Fruit fly (Drosophila melanogaster) whole organism, embryonic: ENCODE data around the gene CG4338.

Experiments
- Atf6 ChIP-seq: fragments of 200-800 bp; sonication (Bioruptor generic); IDR thresholded peaks from 2 replicates; pipeline ENCODE4 v1.3.6; 2022; ENCODE audit warnings: missing biosample characterization, missing genetic modification characterization
- Bgb ChIP-seq: fragments of 200-800 bp; sonication (Bioruptor generic); IDR thresholded peaks from 2 replicates; pipeline ENCODE4 v1.3.6; 2022; ENCODE audit warnings: missing biosample characterization, missing genetic modification characterization; ENCODE audit not compliant: partially characterized antibody
- BtbVII ChIP-seq: fragments of 200-800 bp; sonication (Bioruptor generic); optimal IDR thresholded peaks from 3 replicates; lab custom pipeline; 2017; ENCODE audit warnings: missing biosample characterization, mild to moderate bottlenecking, missing genetic modification characterization
- CG10209 ChIP-seq: fragments of 200-800 bp; sonication (Bioruptor generic); optimal IDR thresholded peaks from 3 replicates; lab custom pipeline; 2017; ENCODE audit warnings: missing biosample characterization, mild to moderate bottlenecking, missing genetic modification characterization, missing genetic modification reagents
- CG10274 ChIP-seq: fragments of 200-800 bp; sonication (Bioruptor generic); optimal IDR thresholded peaks from 3 replicates; lab custom pipeline; 2017; ENCODE audit warnings: missing biosample characterization, mild to moderate bottlenecking, missing genetic modification characterization
- CG10543 ChIP-seq: fragments of 200-800 bp; sonication (Bioruptor generic); optimal IDR thresholded peaks from 3 replicates; lab custom pipeline; 2017; ENCODE audit warnings: missing biosample characterization, mild to moderate bottlenecking, missing genetic modification characterization, moderate library complexity
- CG10654 ChIP-seq: fragments of 200-800 bp; sonication (Bioruptor generic); optimal IDR thresholded peaks from 2 replicates; lab custom pipeline; 2016; ENCODE audit warnings: missing biosample characterization, missing genetic modification characterization
- CG11247 ChIP-seq: fragments of 200-800 bp; sonication (Bioruptor generic); IDR thresholded peaks from 2 replicates; pipeline ENCODE4 v1.3.6; 2022; ENCODE audit warnings: missing biosample characterization, missing genetic modification characterization
- CG12155 ChIP-seq: fragments of 200-800 bp; sonication (Bioruptor generic); optimal IDR thresholded peaks from 3 replicates; lab custom pipeline; 2016; ENCODE audit warnings: missing biosample characterization, missing genetic modification characterization
- CG1233 ChIP-seq: fragments of 200-800 bp; sonication (Bioruptor generic); optimal IDR thresholded peaks from 4 replicates; lab custom pipeline; 2018; ENCODE audit warnings: missing biosample characterization, mild to moderate bottlenecking, missing genetic modification characterization
- CG14667 ChIP-seq: fragments of 200-800 bp; sonication (Bioruptor generic); IDR thresholded peaks from 2 replicates; pipeline ENCODE4 v1.3.6; 2022; ENCODE audit warnings: missing biosample characterization, missing genetic modification characterization
- CG15601 ChIP-seq: fragments of 200-800 bp; sonication (Bioruptor generic); optimal IDR thresholded peaks from 3 replicates; lab custom pipeline; 2019; ENCODE audit warnings: missing biosample characterization, mild to moderate bottlenecking, missing genetic modification characterization, moderate library complexity
- CG16815 ChIP-seq: fragments of 200-800 bp; sonication (Bioruptor generic); optimal IDR thresholded peaks from 3 replicates; lab custom pipeline; 2017; ENCODE audit warnings: missing biosample characterization, mild to moderate bottlenecking, missing genetic modification characterization
- CG17359 ChIP-seq: fragments of 200-800 bp; sonication (Bioruptor generic); optimal IDR thresholded peaks from 3 replicates; lab custom pipeline; 2018; ENCODE audit warnings: missing biosample characterization, mild to moderate bottlenecking, missing genetic modification characterization, moderate library complexity
- CG17829 ChIP-seq: fragments of 200-800 bp; optimal IDR thresholded peaks from 2 replicates; lab custom pipeline; 2019; ENCODE audit warnings: missing biosample characterization, mild to moderate bottlenecking, missing genetic modification characterization, moderate library complexity
- CG4820 ChIP-seq: fragments of 200-800 bp; sonication (Bioruptor generic); optimal IDR thresholded peaks from 3 replicates; lab custom pipeline; 2016; ENCODE audit warnings: missing biosample characterization, missing genetic modification characterization
- CG6765 ChIP-seq: fragments of 200-800 bp; sonication (Bioruptor generic); optimal IDR thresholded peaks from 3 replicates; lab custom pipeline; 2017; ENCODE audit warnings: missing biosample characterization, mild to moderate bottlenecking, missing genetic modification characterization
- CG8089 ChIP-seq: fragments of 200-800 bp; sonication (Bioruptor generic); optimal IDR thresholded peaks from 3 replicates; lab custom pipeline; 2016; ENCODE audit warnings: missing biosample characterization, missing genetic modification characterization
- CG8388 ChIP-seq: fragments of 200-800 bp; sonication (Bioruptor generic); optimal IDR thresholded peaks from 2 replicates; lab custom pipeline; 2019; ENCODE audit warnings: missing biosample characterization, mild to moderate bottlenecking, missing genetic modification characterization, moderate library complexity
- CG9797 ChIP-seq: fragments of 200-800 bp; sonication (Bioruptor generic); optimal IDR thresholded peaks from 3 replicates; lab custom pipeline; 2018; ENCODE audit warnings: missing biosample characterization, mild to moderate bottlenecking, missing genetic modification characterization
- Dbx ChIP-seq: fragments of 200-800 bp; sonication (Bioruptor generic); IDR thresholded peaks from 3 replicates; pipeline ENCODE4 v1.3.6; 2022; ENCODE audit warnings: missing biosample characterization, missing genetic modification characterization
- Ets65A ChIP-seq: fragments of 200-800 bp; sonication (Bioruptor generic); peaks from one replicate; lab custom pipeline; 2016; ENCODE audit warnings: missing biosample characterization, missing genetic modification characterization
- Hmx ChIP-seq: fragments of 200-800 bp; sonication (Bioruptor generic); optimal IDR thresholded peaks from 2 replicates; lab custom pipeline; 2016; ENCODE audit warnings: missing biosample characterization, missing genetic modification characterization
- Max ChIP-seq: fragments of 200-800 bp; sonication (Bioruptor generic); optimal IDR thresholded peaks from 2 replicates; lab custom pipeline; 2016; ENCODE audit warnings: missing biosample characterization, mild to moderate bottlenecking, missing genetic modification characterization
- Nf-YC ChIP-seq: fragments of 200-800 bp; optimal IDR thresholded peaks from 3 replicates; lab custom pipeline; 2019; ENCODE audit warnings: missing biosample characterization, mild to moderate bottlenecking, missing genetic modification characterization, moderate library complexity
- Rx ChIP-seq: fragments of 200-800 bp; sonication (Bioruptor generic); IDR thresholded peaks from 2 replicates; pipeline ENCODE4 v1.3.6; 2022; ENCODE audit warnings: missing biosample characterization, missing genetic modification characterization
- Taf1 ChIP-seq: fragments of 200-800 bp; sonication (Bioruptor generic); IDR thresholded peaks from 2 replicates; pipeline ENCODE4 v1.3.6; 2022; ENCODE audit warnings: missing biosample characterization, missing genetic modification characterization
- amos ChIP-seq: fragments of 200-800 bp; sonication (Bioruptor generic); IDR thresholded peaks from 2 replicates; pipeline ENCODE4 v1.3.6; 2022; ENCODE audit warnings: missing biosample characterization, missing genetic modification characterization; ENCODE audit not compliant: partially characterized antibody
- aop ChIP-seq: fragments of 200-800 bp; sonication (Bioruptor generic); IDR thresholded peaks from 2 replicates; pipeline ENCODE4 v1.3.6; 2022; ENCODE audit warnings: missing biosample characterization, missing genetic modification characterization
- br ChIP-seq: fragments of >200 bp; optimal IDR thresholded peaks from 2 replicates; lab custom pipeline; 2017
- crc ChIP-seq: fragments of 200-800 bp; sonication (Bioruptor generic); optimal IDR thresholded peaks from 2 replicates; lab custom pipeline; 2016; ENCODE audit warnings: missing biosample characterization, missing genetic modification characterization
- da ChIP-seq: fragments of 200-800 bp; sonication (Bioruptor generic); optimal IDR thresholded peaks from 2 replicates; lab custom pipeline; 2016; ENCODE audit warnings: missing biosample characterization, missing genetic modification characterization
- danr ChIP-seq: fragments of 200-800 bp; sonication (Bioruptor generic); IDR thresholded peaks from 2 replicates; pipeline ENCODE4 v1.3.6; 2022; ENCODE audit warnings: missing biosample characterization, missing genetic modification characterization
- dm ChIP-seq: fragments of 200-800 bp; sonication (Bioruptor generic); optimal IDR thresholded peaks from 3 replicates; lab custom pipeline; 2016; ENCODE audit warnings: missing biosample characterization, missing genetic modification characterization
- ftz-f1 ChIP-seq: fragments of 200-800 bp; sonication (Bioruptor generic); optimal IDR thresholded peaks from 2 replicates; lab custom pipeline; 2016; ENCODE audit warnings: missing biosample characterization, missing genetic modification characterization
- fu2 ChIP-seq: fragments of 200-800 bp; sonication (Bioruptor generic); optimal IDR thresholded peaks from 2 replicates; lab custom pipeline; 2016; ENCODE audit warnings: missing biosample characterization, missing genetic modification characterization
- grau ChIP-seq: fragments of 200-800 bp; optimal IDR thresholded peaks from 3 replicates; lab custom pipeline; 2019; ENCODE audit warnings: missing biosample characterization, mild to moderate bottlenecking, missing genetic modification characterization, moderate library complexity
- her ChIP-seq: fragments of 200-800 bp; sonication (Bioruptor generic); optimal IDR thresholded peaks from 2 replicates; lab custom pipeline; 2016; ENCODE audit warnings: missing biosample characterization, missing genetic modification characterization
- kay ChIP-seq: fragments of 200-800 bp; sonication (Bioruptor generic); optimal IDR thresholded peaks from 2 replicates; lab custom pipeline; 2016; ENCODE audit warnings: missing biosample characterization, missing genetic modification characterization
- ken ChIP-seq: fragments of 200-800 bp; sonication (Bioruptor generic); IDR thresholded peaks from 3 replicates; pipeline ENCODE4 v1.3.6; 2022; ENCODE audit warnings: missing biosample characterization, missing genetic modification characterization
- kni ChIP-seq: fragments of 200-800 bp; sonication (Bioruptor generic); optimal IDR thresholded peaks from 3 replicates; lab custom pipeline; 2017; ENCODE audit warnings: mild to moderate bottlenecking, missing biosample characterization, missing genetic modification reagents, missing genetic modification characterization
- luna ChIP-seq: fragments of 200-800 bp; sonication (Bioruptor generic); optimal IDR thresholded peaks from 2 replicates; lab custom pipeline; 2016; ENCODE audit warnings: missing biosample characterization, missing genetic modification characterization
- oc ChIP-seq: fragments of 200-800 bp; sonication (Bioruptor generic); optimal IDR thresholded peaks from 2 replicates; lab custom pipeline; 2018; ENCODE audit warnings: missing biosample characterization, mild to moderate bottlenecking, missing genetic modification characterization, moderate library complexity
- onecut ChIP-seq: fragments of 200-800 bp; sonication (Bioruptor generic); IDR thresholded peaks from 2 replicates; pipeline ENCODE4 v1.3.6; 2022; ENCODE audit warnings: missing biosample characterization, missing genetic modification characterization
- pnt ChIP-seq: fragments of 200-800 bp; sonication (Bioruptor generic); optimal IDR thresholded peaks from 3 replicates; lab custom pipeline; 2016; ENCODE audit warnings: missing biosample characterization, missing genetic modification characterization
- pum ChIP-seq: fragments of 200-800 bp; sonication (Bioruptor generic); optimal IDR thresholded peaks from 2 replicates; lab custom pipeline; 2016; ENCODE audit warnings: missing biosample characterization, missing genetic modification characterization
- row ChIP-seq: fragments of 200-800 bp; sonication (Bioruptor generic); IDR thresholded peaks from 3 replicates; pipeline ENCODE4 v1.3.6; 2022; ENCODE audit warnings: missing biosample characterization, missing genetic modification characterization
- sug ChIP-seq: fragments of 200-800 bp; optimal IDR thresholded peaks from 2 replicates; lab custom pipeline; 2019; ENCODE audit warnings: missing biosample characterization, mild to moderate bottlenecking, missing genetic modification characterization, moderate library complexity
- tap ChIP-seq: fragments of 200-800 bp; optimal IDR thresholded peaks from 3 replicates; lab custom pipeline; 2019; ENCODE audit warnings: missing biosample characterization, mild to moderate bottlenecking, missing genetic modification characterization, moderate library complexity
- zen ChIP-seq: fragments of 200-800 bp; sonication (Bioruptor generic); optimal IDR thresholded peaks from 3 replicates; lab custom pipeline; 2018; ENCODE audit warnings: missing biosample characterization, mild to moderate bottlenecking, missing genetic modification characterization, moderate library complexity

The CG4338 gene

dm6 chr3R:15319912-15320746 is 44.8 kb downstream of the CG4338 start, which contains the start of the genes CG6276 and CG44040 (continued):
- peak; percentile 6 for TF ChIP-seq CG8089 (GFP tag; lab: Kevin White, UChicago)
- TF ChIP-seq pnt (GFP tag; lab: Kevin White, UChicago): no peak
- TF ChIP-seq Hmx: no peak
- TF ChIP-seq CG1233: peak; percentile 41
- peak; percentile 40; the same call in 1 of the 3 replicates for TF ChIP-seq Dbx
- peak; percentile 34 for TF ChIP-seq luna (GFP tag; lab: Kevin White, UChicago)
- 0 out of 2 replicates have a peak, but pooled peaks have one; percentile 16 for TF ChIP-seq CG11247 (GFP tag; lab: Robert Waterston, UW)
- TF ChIP-seq Rx: no peak
- TF ChIP-seq sug (tag; lab: Kevin White, UChicago): peak; percentile 49
- no peak for TF ChIP-seq danr (GFP tag; lab: Robert Waterston, UW)
- no peak for TF ChIP-seq Taf1 (GFP tag; lab: Robert Waterston, UW)
- TF ChIP-seq BtbVII: peak; percentile 65
- TF ChIP-seq Bgb (GFP tag; lab: Robert Waterston, UW): no peak; the same call in 1 of the 2 replicates
- peak; percentile 5 for TF ChIP-seq oc (tag; lab: Kevin White, UChicago)
- no peak for TF ChIP-seq zen (tag; lab: Kevin White, UChicago)
- peak; percentile 54 for TF ChIP-seq grau (tag; lab: Kevin White, UChicago)
- TF ChIP-seq onecut (GFP tag; lab: Robert Waterston, UW): no peak
- peak; percentile 92 for TF ChIP-seq Ets65A (GFP tag; lab: Kevin White, UChicago)
- peak; percentile 99 for TF ChIP-seq CG4820
- TF ChIP-seq amos (GFP tag; lab: Robert Waterston, UW): peak; percentile 19; the same call in 1 of the 2 replicates
- TF ChIP-seq CG10209 (GFP tag; lab: Kevin White, UChicago): peak; percentile 43
- TF ChIP-seq dm (GFP tag; lab: Kevin White, UChicago): no peak
- TF ChIP-seq pum: peak; percentile 33
- no peak for TF ChIP-seq CG14667 (GFP tag; lab: Robert Waterston, UW)
- no peak for TF ChIP-seq fu2 (GFP tag; lab: Kevin White, UChicago)
- peak; percentile 23; the same call in 1 of the 2 replicates for TF ChIP-seq aop (GFP tag; lab: Robert Waterston, UW)
- TF ChIP-seq CG16815 (GFP tag; lab: Kevin White, UChicago): no peak
- no peak for TF ChIP-seq kni (GFP tag; lab: Kevin White, UChicago)
- TF ChIP-seq Max (GFP tag; lab: Kevin White, UChicago): peak; percentile 11
- TF ChIP-seq CG6765 (GFP tag; lab: Kevin White, UChicago): peak; percentile 73
- TF ChIP-seq Atf6 (GFP tag; lab: Robert Waterston, UW): peak; percentile 62; the same call in 1 of the 2 replicates
- TF ChIP-seq crc (GFP tag; lab: Kevin White, UChicago): peak; percentile 22
- TF ChIP-seq CG10274 (GFP tag; lab: Kevin White, UChicago): peak; percentile 47
- no peak for TF ChIP-seq ftz-f1 (GFP tag; lab: Kevin White, UChicago)
- peak; percentile 4 for TF ChIP-seq her
- TF ChIP-seq CG17359 (tag; lab: Kevin White, UChicago): peak; percentile 22
- no peak for TF ChIP-seq kay (GFP tag; lab: Kevin White, UChicago)
- peak; percentile 73 for TF ChIP-seq row (GFP tag; lab: Robert Waterston, UW)
- TF ChIP-seq CG10543 (GFP tag; lab: Kevin White, UChicago): peak; percentile 69
- TF ChIP-seq ken (GFP tag; lab: Robert Waterston, UW): no peak
- TF ChIP-seq CG17829: peak; percentile 18
- TF ChIP-seq CG9797 (GFP tag; lab: Kevin White, UChicago): no peak
- TF ChIP-seq CG10654 (GFP tag; lab: Kevin White, UChicago): peak; percentile 23
- TF ChIP-seq CG15601: peak; percentile 10
- TF ChIP-seq CG12155 (GFP tag; lab: Kevin White, UChicago): peak; percentile 5
- TF ChIP-seq br (lab: Kevin White, UChicago): no peak
- TF ChIP-seq Nf-YC (tag; lab: Kevin White, UChicago): peak; percentile 42
- TF ChIP-seq tap (tag; lab: Kevin White, UChicago): peak; percentile 9
- peak; percentile 32 for TF ChIP-seq CG8388
- no peak for TF ChIP-seq da (GFP tag; lab: Kevin White, UChicago)
